Worm (Caenorhabditis elegans) whole organism, L3 larva: ENCODE measurements around the gene F57C12.2.

ENCODE experiments used
- aly-2 ChIP-seq: fragments of 150-350 bp; optimal IDR thresholded peaks from 2 replicates; lab custom pipeline; 2014; ENCODE audit warnings: missing biosample characterization, missing genetic modification characterization
- eor-1 ChIP-seq, 2 experiments: fragments of 150-350 bp; optimal IDR thresholded peaks; 2 replicates each; lab custom pipeline; 2014 to 2018; ENCODE audit warnings: missing biosample characterization in 2 of 2, missing genetic modification characterization in 2 of 2
- fos-1 ChIP-seq: fragments of 150-350 bp; optimal IDR thresholded peaks from 2 replicates; lab custom pipeline; 2014; ENCODE audit warnings: missing biosample characterization, missing genetic modification characterization
- nhr-237 ChIP-seq: fragments of 150-350 bp; optimal IDR thresholded peaks from 2 replicates; lab custom pipeline; 2014; ENCODE audit warnings: missing biosample characterization, missing genetic modification characterization
- nhr-28 ChIP-seq: fragments of 150-350 bp; optimal IDR thresholded peaks from 2 replicates; lab custom pipeline; 2014; ENCODE audit warnings: missing biosample characterization, missing genetic modification characterization
- nhr-77 ChIP-seq: fragments of 150-350 bp; optimal IDR thresholded peaks from 2 replicates; lab custom pipeline; 2014; ENCODE audit warnings: missing biosample characterization, missing genetic modification characterization
- snpc-4 ChIP-seq: fragments of 150-350 bp; optimal IDR thresholded peaks from 2 replicates; lab custom pipeline; 2014; ENCODE audit warnings: missing biosample characterization, missing genetic modification characterization
- unc-62 ChIP-seq: fragments of 150-350 bp; sonication (generic microtip); optimal IDR thresholded peaks from 4 replicates; lab custom pipeline; 2014; ENCODE audit warnings: missing biosample characterization, missing genetic modification reagents, missing genetic modification characterization
- zag-1 ChIP-seq: fragments of 150-350 bp; optimal IDR thresholded peaks from 2 replicates; lab custom pipeline; 2014; ENCODE audit warnings: missing biosample characterization, missing genetic modification characterization
- ztf-11 ChIP-seq: fragments of 150-350 bp; optimal IDR thresholded peaks from 2 replicates; lab custom pipeline; 2014; ENCODE audit warnings: missing biosample characterization, missing genetic modification characterization

DNA sequence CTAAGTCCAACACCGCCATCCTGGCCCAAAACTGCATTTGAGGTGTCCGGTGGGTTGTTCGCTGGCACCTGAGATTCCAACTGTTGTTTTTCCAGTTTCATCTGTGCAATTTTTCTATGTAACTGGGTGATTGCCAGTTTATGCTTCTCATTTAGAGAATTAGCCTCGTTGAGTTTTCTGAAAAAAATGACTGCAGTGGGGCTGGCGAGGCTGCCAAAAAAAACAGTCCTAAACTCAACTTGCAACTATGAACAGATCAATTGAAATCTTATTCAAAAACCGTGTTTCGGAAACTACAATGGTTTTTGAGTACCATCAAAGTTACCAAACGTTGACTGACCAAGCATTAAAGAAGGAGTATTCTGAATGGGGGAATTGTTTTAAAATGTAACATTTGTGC lies 2.7 kb upstream of the F57C12.2 start, which contains the start of gene F57C12.6:
- TF ChIP-seq nhr-77 (no peak), unc-62 (GFP tag; lab: Kevin White, UChicago) (no peak), snpc-4 (tag; lab: Kevin White, UChicago) (no peak), ztf-11 (tag; lab: Kevin White, UChicago) (no peak), nhr-237 (tag; lab: Kevin White, UChicago) (no peak), eor-1 (tag; optimal IDR thresholded peaks at IDR 0.05; lab: Kevin White, UChicago) (no peak), nhr-28 (no peak), fos-1 (tag; lab: Kevin White, UChicago) (no peak), aly-2 (tag; lab: Kevin White, UChicago) (no peak), zag-1 (no peak)
